Worm (Caenorhabditis elegans) whole organism, late embryonic: ENCODE results near the gene T06E4.7.

Source experiments
- ceh-14 ChIP-seq: sonication (generic microtip); optimal IDR thresholded peaks from 2 replicates; lab custom pipeline; 2016; ENCODE audit warnings: missing genotype, missing genetic modification characterization, missing compliant biosample characterization
- ceh-19 ChIP-seq: fragments of 200-800 bp; sonication (Bioruptor generic); optimal IDR thresholded peaks from 2 replicates; lab custom pipeline; 2018; ENCODE audit warnings: mild to moderate bottlenecking, missing genetic modification characterization, missing compliant biosample characterization
- ceh-22 ChIP-seq: sonication (generic microtip); optimal IDR thresholded peaks from 2 replicates; lab custom pipeline; 2017; ENCODE audit warnings: missing biosample characterization, missing genetic modification characterization
- ceh-30 ChIP-seq: fragments of 150-350 bp; optimal IDR thresholded peaks from 2 replicates; lab custom pipeline; 2014; ENCODE audit warnings: missing biosample characterization, missing genetic modification characterization
- ceh-31 ChIP-seq: sonication (generic microtip); optimal IDR thresholded peaks from 2 replicates; lab custom pipeline; 2016; ENCODE audit warnings: missing genetic modification characterization, missing compliant biosample characterization
- ets-4 ChIP-seq: sonication (generic microtip); optimal IDR thresholded peaks from 2 replicates; lab custom pipeline; 2016; ENCODE audit warnings: missing genetic modification characterization, missing compliant biosample characterization
- nfya-1 ChIP-seq: sonication (generic microtip); optimal IDR thresholded peaks from 2 replicates; lab custom pipeline; 2017; ENCODE audit warnings: missing genetic modification characterization, mild to moderate bottlenecking, missing compliant biosample characterization, antibody characterized with exemption, moderate library complexity
- nhr-11 ChIP-seq: fragments of 150-350 bp; optimal IDR thresholded peaks from 2 replicates; lab custom pipeline; 2014; ENCODE audit warnings: missing biosample characterization, missing genetic modification characterization
- pha-4 ChIP-seq: fragments of 150-350 bp; optimal IDR thresholded peaks from 2 replicates; lab custom pipeline; 2018; ENCODE audit warnings: missing biosample characterization, missing genetic modification reagents, missing genetic modification characterization

DNA sequence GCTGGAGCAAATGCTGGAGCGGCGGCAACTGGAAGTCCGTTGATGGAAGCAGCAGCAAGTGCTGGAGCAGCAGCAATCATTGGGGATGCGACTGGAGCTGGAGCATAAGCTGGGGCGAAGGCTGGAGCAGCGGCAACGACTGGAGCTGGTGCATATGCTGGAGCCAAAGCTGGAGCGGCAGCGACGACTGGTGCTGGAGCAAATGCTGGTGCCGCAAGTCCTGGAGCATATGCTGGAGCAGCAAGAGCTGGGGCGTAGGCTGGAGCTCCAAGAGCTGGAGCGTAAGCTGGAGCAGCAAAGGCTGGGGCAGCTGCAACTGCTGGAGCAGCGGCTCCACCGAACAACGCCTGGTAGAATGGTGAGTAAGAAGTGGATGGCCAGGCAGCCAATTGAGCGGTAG is 7.8 kb upstream of the T06E4.7 start:
- TF ChIP-seq nfya-1 (tag; lab: Kevin White, UChicago) = no peak
- TF ChIP-seq nhr-11 (tag; lab: Kevin White, UChicago) = no peak
- TF ChIP-seq ets-4 = no peak
- TF ChIP-seq ceh-31 (tag; lab: Kevin White, UChicago) = no peak
- no peak for TF ChIP-seq ceh-14 (tag; lab: Kevin White, UChicago)
- no peak for TF ChIP-seq pha-4
- TF ChIP-seq ceh-19 (GFP tag; lab: Kevin White, UChicago) = no peak
- no peak for TF ChIP-seq ceh-30 (tag; lab: Kevin White, UChicago)
- TF ChIP-seq ceh-22 = no peak
